Worm (Caenorhabditis elegans) whole organism, L1 larva: ENCODE data around the gene pho-8.

ENCODE experiments used
- C04F5.9 ChIP-seq: sonication (generic microtip); optimal IDR thresholded peaks from 2 replicates; lab custom pipeline; 2016; ENCODE audit warnings: missing genetic modification characterization, missing compliant biosample characterization
- C16A3.4 ChIP-seq: fragments of 150-350 bp; optimal IDR thresholded peaks from 2 replicates; lab custom pipeline; 2014; ENCODE audit warnings: missing biosample characterization, missing genetic modification characterization
- F16B12.6 ChIP-seq: fragments of 150-350 bp; optimal IDR thresholded peaks from 2 replicates; lab custom pipeline; 2014; ENCODE audit warnings: missing biosample characterization, missing genetic modification characterization
- Y116A8C.19 ChIP-seq: sonication (generic microtip); optimal IDR thresholded peaks from 2 replicates; lab custom pipeline; 2016; ENCODE audit warnings: missing compliant biosample characterization, missing genetic modification characterization, borderline replicate concordance
- aha-1 ChIP-seq: fragments of 150-350 bp; optimal IDR thresholded peaks from 2 replicates; lab custom pipeline; 2014; ENCODE audit warnings: missing biosample characterization, missing genetic modification characterization
- blmp-1 ChIP-seq: fragments of 150-350 bp; optimal IDR thresholded peaks from 2 replicates; lab custom pipeline; 2014; ENCODE audit warnings: missing biosample characterization, missing genetic modification characterization
- ceh-63 ChIP-seq: fragments of 200-800 bp; sonication (Bioruptor generic); optimal IDR thresholded peaks from 2 replicates; lab custom pipeline; 2018; ENCODE audit warnings: mild to moderate bottlenecking, missing genetic modification characterization, missing compliant biosample characterization
- ceh-8 ChIP-seq: fragments of 200-800 bp; sonication (Bioruptor generic); optimal IDR thresholded peaks from 2 replicates; lab custom pipeline; 2018; ENCODE audit warnings: mild to moderate bottlenecking, missing genetic modification characterization, moderate library complexity, missing compliant biosample characterization
- ceh-88 ChIP-seq: fragments of 200-800 bp; sonication (Bioruptor generic); IDR thresholded peaks from 2 replicates; pipeline ENCODE4 v1.3.6; 2022; ENCODE audit warnings: missing genetic modification characterization, missing compliant biosample characterization
- ceh-90 ChIP-seq: sonication (generic microtip); optimal IDR thresholded peaks from 2 replicates; lab custom pipeline; 2016; ENCODE audit warnings: missing genetic modification characterization, missing compliant biosample characterization
- dsc-1 ChIP-seq: sonication (generic microtip); optimal IDR thresholded peaks from 2 replicates; lab custom pipeline; 2016; ENCODE audit warnings: mild to moderate bottlenecking, missing genetic modification characterization, missing compliant biosample characterization
- elt-2 ChIP-seq: sonication (generic microtip); optimal IDR thresholded peaks from 2 replicates; lab custom pipeline; 2016; ENCODE audit warnings: missing genetic modification characterization, mild to moderate bottlenecking, inconsistent platforms, missing compliant biosample characterization, missing genetic modification reagents
- elt-3 ChIP-seq, 6 experiments: fragments of 150-350 bp in 1 of 6; sonication (generic microtip); optimal IDR thresholded peaks; 2 replicates each; lab custom pipeline; 2017 to 2018; ENCODE audit warnings: missing biosample characterization in 6 of 6, missing genetic modification characterization in 6 of 6, inconsistent platforms in 1 of 6
- fkh-4 ChIP-seq: sonication (generic microtip); optimal IDR thresholded peaks from 2 replicates; lab custom pipeline; 2016; ENCODE audit warnings: missing compliant biosample characterization, missing genetic modification characterization, borderline replicate concordance
- grh-1 ChIP-seq: fragments of 200-800 bp; sonication (Bioruptor generic); IDR thresholded peaks from 2 replicates; pipeline ENCODE4 v1.3.6; 2022; ENCODE audit warnings: missing genetic modification reagents, missing genetic modification characterization, missing compliant biosample characterization
- hlh-17 ChIP-seq: fragments of 200-800 bp; sonication (Bioruptor generic); optimal IDR thresholded peaks from 2 replicates; lab custom pipeline; 2018; ENCODE audit warnings: missing genetic modification characterization, mild to moderate bottlenecking, missing compliant biosample characterization, moderate library complexity, borderline replicate concordance
- hlh-4 ChIP-seq: sonication (generic microtip); optimal IDR thresholded peaks from 2 replicates; lab custom pipeline; 2016; ENCODE audit warnings: mild to moderate bottlenecking, missing genetic modification characterization, missing compliant biosample characterization
- jun-1 ChIP-seq: fragments of 150-350 bp; optimal IDR thresholded peaks from 2 replicates; lab custom pipeline; 2014; ENCODE audit warnings: missing biosample characterization, missing genetic modification reagents, missing genetic modification characterization
- lin-14 ChIP-seq: fragments of 200-800 bp; sonication (Bioruptor generic); optimal IDR thresholded peaks from 2 replicates; lab custom pipeline; 2018; ENCODE audit warnings: mild to moderate bottlenecking, missing genetic modification characterization, moderate library complexity, missing compliant biosample characterization
- lin-35 ChIP-seq, 2 experiments: fragments of 150-350 bp; optimal IDR thresholded peaks; 2 replicates each; lab custom pipeline; 2014; ENCODE audit warnings: missing biosample characterization in 2 of 2, missing genetic modification characterization in 2 of 2, missing genetic modification reagents in 2 of 2
- lin-39 ChIP-seq: fragments of 150-350 bp; optimal IDR thresholded peaks from 2 replicates; lab custom pipeline; 2014; ENCODE audit warnings: missing biosample characterization, missing genetic modification reagents, missing genetic modification characterization
- lir-3 ChIP-seq: sonication (generic microtip); optimal IDR thresholded peaks from 2 replicates; lab custom pipeline; 2016; ENCODE audit warnings: mild to moderate bottlenecking, missing genetic modification characterization, moderate library complexity, missing compliant biosample characterization; ENCODE audit not compliant: poor library complexity
- lsy-2 ChIP-seq, 2 experiments: fragments of 150-350 bp; optimal IDR thresholded peaks; 2 replicates each; lab custom pipeline; 2014; ENCODE audit warnings: missing biosample characterization in 2 of 2, missing genetic modification characterization in 2 of 2
- mef-2 ChIP-seq: fragments of 150-350 bp; optimal IDR thresholded peaks from 2 replicates; lab custom pipeline; 2014; ENCODE audit warnings: missing biosample characterization, missing genetic modification characterization
- nhr-19 ChIP-seq: fragments of 200-800 bp; sonication (Bioruptor generic); conservative IDR thresholded peaks from 2 replicates; pipeline ENCODE4 v1.3.6; 2022; ENCODE audit warnings: missing genetic modification characterization, missing compliant biosample characterization
- nhr-20 ChIP-seq: sonication (generic microtip); optimal IDR thresholded peaks from 2 replicates; lab custom pipeline; 2016; ENCODE audit warnings: mild to moderate bottlenecking, missing genetic modification characterization, missing compliant biosample characterization
- nhr-47 ChIP-seq: sonication (generic microtip); optimal IDR thresholded peaks from 2 replicates; lab custom pipeline; 2016; ENCODE audit warnings: mild to moderate bottlenecking, missing genetic modification characterization, moderate library complexity, missing compliant biosample characterization
- nhr-71 ChIP-seq: sonication (generic microtip); optimal IDR thresholded peaks from 2 replicates; lab custom pipeline; 2016; ENCODE audit warnings: mild to moderate bottlenecking, missing genetic modification characterization, moderate library complexity, missing compliant biosample characterization
- nhr-84 ChIP-seq: sonication (generic microtip); optimal IDR thresholded peaks from 2 replicates; lab custom pipeline; 2017; ENCODE audit warnings: missing biosample characterization, missing genetic modification characterization
- nhr-85 ChIP-seq: sonication (generic microtip); peaks from one replicate; lab custom pipeline; 2016; ENCODE audit warnings: missing genetic modification characterization, inconsistent platforms, missing compliant biosample characterization
- nhr-90 ChIP-seq: sonication (generic microtip); optimal IDR thresholded peaks from 2 replicates; lab custom pipeline; 2016; ENCODE audit warnings: mild to moderate bottlenecking, missing genetic modification characterization, missing compliant biosample characterization; ENCODE audit not compliant: poor library complexity
- pax-3 ChIP-seq: fragments of 200-800 bp; sonication (Bioruptor generic); optimal IDR thresholded peaks from 2 replicates; lab custom pipeline; 2018; ENCODE audit warnings: mild to moderate bottlenecking, missing genetic modification characterization, moderate library complexity, missing compliant biosample characterization
- pqm-1 ChIP-seq: sonication (generic microtip); optimal IDR thresholded peaks from 3 replicates; lab custom pipeline; 2017; ENCODE audit warnings: missing biosample characterization, missing genetic modification characterization
- rnt-1 ChIP-seq: sonication (generic microtip); optimal IDR thresholded peaks from 2 replicates; lab custom pipeline; 2016; ENCODE audit warnings: mild to moderate bottlenecking, missing genetic modification characterization, moderate library complexity, missing compliant biosample characterization
- skn-1 ChIP-seq: fragments of 150-350 bp; optimal IDR thresholded peaks from 2 replicates; lab custom pipeline; 2014; ENCODE audit warnings: missing biosample characterization, missing genetic modification characterization
- snu-23 ChIP-seq: sonication (generic microtip); optimal IDR thresholded peaks from 2 replicates; lab custom pipeline; 2016; ENCODE audit warnings: missing genetic modification characterization, missing compliant biosample characterization
- sox-4 ChIP-seq: sonication (generic microtip); optimal IDR thresholded peaks from 2 replicates; lab custom pipeline; 2016; ENCODE audit warnings: missing genetic modification characterization, missing compliant biosample characterization
- sptf-1 ChIP-seq: fragments of 150-350 bp; optimal IDR thresholded peaks from 2 replicates; lab custom pipeline; 2014; ENCODE audit warnings: missing biosample characterization, missing genetic modification characterization
- sup-37 ChIP-seq: fragments of 200-800 bp; sonication (Bioruptor generic); optimal IDR thresholded peaks from 2 replicates; lab custom pipeline; 2018; ENCODE audit warnings: mild to moderate bottlenecking, missing genetic modification characterization, missing compliant biosample characterization
- swsn-7 ChIP-seq: sonication (generic microtip); optimal IDR thresholded peaks from 2 replicates; lab custom pipeline; 2016; ENCODE audit warnings: missing genetic modification characterization, missing compliant biosample characterization
- tbx-2 ChIP-seq: sonication (generic microtip); optimal IDR thresholded peaks from 2 replicates; lab custom pipeline; 2016; ENCODE audit warnings: missing genetic modification characterization, missing compliant biosample characterization
- tlp-1 ChIP-seq: fragments of 150-350 bp; optimal IDR thresholded peaks from 2 replicates; lab custom pipeline; 2014; ENCODE audit warnings: missing biosample characterization, missing genetic modification characterization
- unc-130 ChIP-seq: fragments of 150-350 bp; optimal IDR thresholded peaks from 2 replicates; lab custom pipeline; 2017; ENCODE audit warnings: missing biosample characterization, missing genetic modification characterization, inconsistent platforms
- unc-62 ChIP-seq: fragments of 150-350 bp; optimal IDR thresholded peaks from 2 replicates; lab custom pipeline; 2014; ENCODE audit warnings: missing biosample characterization, missing genetic modification reagents, missing genetic modification characterization
- unc-98 ChIP-seq: fragments of 200-800 bp; sonication (Bioruptor generic); IDR thresholded peaks from 2 replicates; pipeline ENCODE4 v1.3.6; 2022; ENCODE audit warnings: missing genetic modification characterization, missing compliant biosample characterization
- xbp-1 ChIP-seq: sonication (generic microtip); optimal IDR thresholded peaks from 2 replicates; lab custom pipeline; 2016; ENCODE audit warnings: missing genetic modification characterization, missing compliant biosample characterization
- ztf-11 ChIP-seq, 2 experiments: sonication (generic microtip); optimal IDR thresholded peaks; 2 replicates each; lab custom pipeline; 2016 to 2017; ENCODE audit warnings: missing genetic modification characterization in 2 of 2, missing biosample characterization in 1 of 2, missing compliant biosample characterization in 1 of 2

pho-8 gene

ce11 chrV:11795352-11795751, 38.1 kb upstream of the pho-8 start (continued):
- TF ChIP-seq nhr-20 (tag; lab: Kevin White, UChicago) (peak; percentile 76), nhr-85 (tag; lab: Kevin White, UChicago) (peak; percentile 89), pax-3 (tag; lab: Kevin White, UChicago) (no peak), skn-1 (tag; lab: Kevin White, UChicago) (no peak), grh-1 (GFP tag; lab: Robert Waterston, UW) (peak; percentile 64), unc-98 (GFP tag; lab: Robert Waterston, UW) (no peak), elt-2 (tag; lab: Kevin White, UChicago) (no peak), C04F5.9 (tag; lab: Kevin White, UChicago) (no peak), mef-2 (tag; lab: Kevin White, UChicago) (no peak), ceh-8 (GFP tag; lab: Kevin White, UChicago) (no peak), rnt-1 (tag; lab: Kevin White, UChicago) (no peak), aha-1 (tag; lab: Kevin White, UChicago) (no peak), nhr-84 (tag; lab: Kevin White, UChicago) (no peak), swsn-7 (no peak), xbp-1 (tag; lab: Kevin White, UChicago) (no peak), nhr-47 (tag; lab: Kevin White, UChicago) (no peak), fkh-4 (tag; lab: Kevin White, UChicago) (no peak), nhr-90 (tag; lab: Kevin White, UChicago) (peak; percentile 43), ceh-63 (GFP tag; lab: Kevin White, UChicago) (no peak), unc-130 (tag; lab: Kevin White, UChicago) (no peak), ceh-90 (tag; lab: Kevin White, UChicago) (no peak), ceh-88 (no peak), sptf-1 (tag; lab: Kevin White, UChicago) (no peak), tbx-2 (peak; percentile 13), pqm-1 (tag; lab: Kevin White, UChicago) (no peak), C16A3.4 (tag; lab: Kevin White, UChicago) (peak; percentile 4), elt-3 (tag; optimal IDR thresholded peaks at IDR 0.05; lab: Kevin White, UChicago) (peak in 2 of 6 experiments; percentile 75 to 87), tlp-1 (tag; lab: Kevin White, UChicago) (no peak), ztf-11 (tag; optimal IDR thresholded peaks at IDR 0.05; lab: Kevin White, UChicago) (no peak), lin-14 (peak; percentile 51), hlh-4 (no peak)

- peak; percentile 30 for TF ChIP-seq snu-23 (GFP tag; lab: Kevin White, UChicago)
- no peak for TF ChIP-seq dsc-1 (tag; lab: Kevin White, UChicago)
- peak in 1 of 2 experiments; percentile 58 for TF ChIP-seq lsy-2 (tag; optimal IDR thresholded peaks at IDR 0.05; lab: Kevin White, UChicago)
- no peak for TF ChIP-seq F16B12.6 (tag; lab: Kevin White, UChicago)
- peak; percentile 91 for TF ChIP-seq nhr-85 (tag; lab: Kevin White, UChicago)
- TF ChIP-seq elt-3 (tag; optimal IDR thresholded peaks at IDR 0.05; lab: Kevin White, UChicago): peak in 5 of 6 experiments; percentile 30 to 90 (median 51)
- TF ChIP-seq lir-3 (tag; lab: Kevin White, UChicago): peak; percentile 1
- peak in 1 of 2 experiments; percentile 31 for TF ChIP-seq lin-35 (GFP tag; optimal IDR thresholded peaks at IDR 0.05; lab: Kevin White, UChicago)
- TF ChIP-seq hlh-17 (GFP tag; lab: Kevin White, UChicago): no peak
- peak; percentile 59 for TF ChIP-seq nhr-71
- no peak for TF ChIP-seq nhr-84 (tag; lab: Kevin White, UChicago)
- TF ChIP-seq tbx-2: peak; percentile 51
- peak; percentile 39 for TF ChIP-seq unc-130 (tag; lab: Kevin White, UChicago)
- peak; percentile 28 for TF ChIP-seq blmp-1 (tag; lab: Kevin White, UChicago)
- TF ChIP-seq C04F5.9 (tag; lab: Kevin White, UChicago): no peak
- no peak for TF ChIP-seq unc-62 (GFP tag; lab: Kevin White, UChicago)
- TF ChIP-seq sox-4: no peak
- TF ChIP-seq lin-14: peak; percentile 34
- TF ChIP-seq nhr-20 (tag; lab: Kevin White, UChicago): peak; percentile 60
- no peak for TF ChIP-seq lin-39
- peak; percentile 46 for TF ChIP-seq nhr-19
- no peak for TF ChIP-seq jun-1
- TF ChIP-seq Y116A8C.19 (tag; lab: Kevin White, UChicago): no peak
- TF ChIP-seq ceh-90 (tag; lab: Kevin White, UChicago): no peak
- 0 out of 2 replicates have a peak, but pooled peaks have one; percentile 18 for TF ChIP-seq grh-1 (GFP tag; lab: Robert Waterston, UW)
- no peak for TF ChIP-seq sup-37 (GFP tag; lab: Kevin White, UChicago)
Measured at ce11 chrV:11796343-11796742, 37.1 kb upstream of the pho-8 start.
